Worm (Caenorhabditis elegans) whole organism, mixed stage, embryonic: Measurements from ENCODE around the gene mrpl-53.
A peak's percentile ranks its signal among the peaks of the same experiment; 100 is the strongest.

Experiments
- hlh-1 ChIP-seq: fragments of 150-350 bp; optimal IDR thresholded peaks from 2 replicates; lab custom pipeline; 2014; ENCODE audit warnings: missing biosample characterization, missing genetic modification reagents, missing genetic modification characterization
- nhr-2 ChIP-seq: fragments of 150-350 bp; optimal IDR thresholded peaks from 2 replicates; lab custom pipeline; 2014; ENCODE audit warnings: missing biosample characterization, missing genetic modification characterization

The mrpl-53 gene

ce11 chrII:9646928-9647838, 49.8 kb downstream of the mrpl-53 start, which contains the start of gene sqv-8:
Gene sqv-8 (plus strand): TSS chrII:9646978.
- TF ChIP-seq nhr-2 (tag; lab: Kevin White, UChicago) (peak; percentile 66), hlh-1 (no peak)
